Worm (Caenorhabditis elegans): ENCODE data around the gene Y11D7A.9.
A peak's percentile ranks its signal among the peaks of the same experiment; 100 is the strongest.

The Y11D7A.9 gene

ce11 chrIV:9266464-9266863, 10.5 kb upstream of the Y11D7A.9 start, which contains the start of gene Y11D7A.19:
Gene Y11D7A.19 (minus strand): TSS chrIV:9266564.
- TF ChIP-seq nfyb-1 (GFP tag; IDR thresholded peaks at IDR 0.05) (no peak), pha-4 (tag; optimal IDR thresholded peaks at IDR 0.05) (no peak), dpl-1 (GFP tag; optimal IDR thresholded peaks at IDR 0.05) (no peak), let-526 (GFP tag; IDR thresholded peaks at IDR 0.05) (no peak), C06A6.2 (GFP tag; conservative IDR thresholded peaks at IDR 0.05) (no peak), nhr-27 (tag; optimal IDR thresholded peaks at IDR 0.05) (no peak), bed-1 (GFP tag; IDR thresholded peaks at IDR 0.05) (no peak), T26A5.8 (tag; optimal IDR thresholded peaks at IDR 0.05) (no peak), akir-1 (GFP tag; optimal IDR thresholded peaks at IDR 0.05) (no peak), ets-4 (GFP tag; optimal IDR thresholded peaks at IDR 0.05) (no peak), ZK185.1 (tag; optimal IDR thresholded peaks at IDR 0.05; ENCODE audit: poor library complexity, severe bottlenecking) (no peak), unc-130 (GFP tag; optimal IDR thresholded peaks at IDR 0.05) (no peak), pbrm-1 (GFP tag; IDR thresholded peaks at IDR 0.05) (no peak)

- TF ChIP-seq madf-8 (GFP tag; conservative IDR thresholded peaks at IDR 0.05) (peak; percentile 78), madf-6 (GFP tag; IDR thresholded peaks at IDR 0.05) (peak; percentile 58), aptf-2 (GFP tag; conservative IDR thresholded peaks at IDR 0.05) (no peak), lsl-1 (GFP tag; optimal IDR thresholded peaks at IDR 0.05) (peak; percentile 32), attf-3 (GFP tag; conservative IDR thresholded peaks at IDR 0.05) (no peak)
Observed at ce11 chrIV:9264513-9264912, 8.6 kb upstream of the Y11D7A.9 start.

ce11 chrIV:9263812-9264320, 7.9 kb upstream of the Y11D7A.9 start, which contains the start of gene flh-1:
Gene flh-1 (minus strand): TSS chrIV:9264270.
- TF ChIP-seq dpff-1 (tag; optimal IDR thresholded peaks at IDR 0.05) (no peak), zim-3 (tag; optimal IDR thresholded peaks at IDR 0.05) (no peak), F55B11.4 (tag; optimal IDR thresholded peaks at IDR 0.05; ENCODE audit: borderline replicate concordance, insufficient read depth) (no peak), egl-18 (GFP tag; IDR thresholded peaks at IDR 0.05) (no peak), zfh-2 (GFP tag; conservative IDR thresholded peaks at IDR 0.05) (peak; percentile 52; the same call in 1 of the 2 replicates), ztf-3 (GFP tag; optimal IDR thresholded peaks at IDR 0.05) (no peak), madf-6 (GFP tag; IDR thresholded peaks at IDR 0.05) (0 out of 2 replicates have a peak, but pooled peaks have one; percentile 19), F57A8.1 (GFP tag; optimal IDR thresholded peaks at IDR 0.05) (no peak), Y53G8AR.9 (GFP tag; conservative IDR thresholded peaks at IDR 0.05) (no peak), ceh-58 (GFP tag; IDR thresholded peaks at IDR 0.05) (no peak), F37B4.10 (GFP tag; IDR thresholded peaks at IDR 0.05) (no peak), let-526 (GFP tag; IDR thresholded peaks at IDR 0.05) (no peak), Y79H2A.3 (GFP tag; conservative IDR thresholded peaks at IDR 0.05) (no peak)

ce11 chrIV:9262295-9262694, 6.4 kb upstream of the Y11D7A.9 start:
- TF ChIP-seq nhr-90 (tag; optimal IDR thresholded peaks at IDR 0.05): no peak
- no peak for TF ChIP-seq hrde-1 (tag; optimal IDR thresholded peaks at IDR 0.05; ENCODE audit: borderline replicate concordance)
- no peak for TF ChIP-seq C17E4.6 (GFP tag; IDR thresholded peaks at IDR 0.05)
- TF ChIP-seq mxl-1 (tag; optimal IDR thresholded peaks at IDR 0.05): no peak
- no peak for TF ChIP-seq unc-130 (GFP tag; optimal IDR thresholded peaks at IDR 0.05)
- TF ChIP-seq B0261.1 (tag; optimal IDR thresholded peaks at IDR 0.05): no peak
- no peak for TF ChIP-seq unc-62 (GFP tag; optimal IDR thresholded peaks at IDR 0.05)
- TF ChIP-seq attf-3 (GFP tag; conservative IDR thresholded peaks at IDR 0.05): no peak
- TF ChIP-seq attf-6 (GFP tag; IDR thresholded peaks at IDR 0.05): no peak
- no peak for TF ChIP-seq nhr-179 (tag; optimal IDR thresholded peaks at IDR 0.05)
- TF ChIP-seq ccch-3 (GFP tag; optimal IDR thresholded peaks at IDR 0.05): no peak
- TF ChIP-seq ZK185.1 (tag; optimal IDR thresholded peaks at IDR 0.05; ENCODE audit: poor library complexity, severe bottlenecking): no peak
- TF ChIP-seq T07F8.4 (tag; optimal IDR thresholded peaks at IDR 0.05): no peak
- no peak for TF ChIP-seq ceh-91 (GFP tag; IDR thresholded peaks at IDR 0.05)
- no peak for TF ChIP-seq him-1 (tag; optimal IDR thresholded peaks at IDR 0.05)
- TF ChIP-seq F57A8.1 (GFP tag; optimal IDR thresholded peaks at IDR 0.05): no peak
- TF ChIP-seq dpl-1 (GFP tag; optimal IDR thresholded peaks at IDR 0.05): no peak

Data from whole organism, young adult.